Worm (Caenorhabditis elegans): ENCODE measurements around the gene clc-6.

The clc-6 gene

DNA sequence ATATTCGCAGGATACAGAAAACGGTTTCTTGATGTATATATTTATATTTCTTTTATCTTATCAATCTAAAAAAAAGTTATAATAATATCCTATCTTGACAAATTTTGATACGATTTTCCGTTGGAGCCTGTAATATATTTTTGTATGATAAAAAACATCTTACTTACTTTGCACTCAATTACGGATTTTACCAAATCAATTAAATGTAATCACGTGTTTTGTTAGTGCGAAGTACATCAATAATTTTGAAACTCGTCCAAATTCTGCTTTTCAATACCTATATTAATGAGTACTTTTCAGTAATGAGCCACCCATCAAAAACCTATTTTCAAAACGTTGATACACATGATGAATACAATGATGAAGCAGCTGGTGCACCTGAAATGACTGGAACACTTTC lies 46.6 kb downstream of the clc-6 start, which contains the start of gene T19C4.1:
Gene T19C4.1 (plus strand): TSS at position 301 of the 400 bp plus-strand sequence.
- TF ChIP-seq nhr-19 (GFP tag; conservative IDR thresholded peaks at IDR 0.05) (no peak), ets-5 (GFP tag; IDR thresholded peaks at IDR 0.05) (no peak), isw-1 (GFP tag; IDR thresholded peaks at IDR 0.05) (no peak), irx-1 (tag; optimal IDR thresholded peaks at IDR 0.05) (no peak), nhr-237 (tag; optimal IDR thresholded peaks at IDR 0.05) (no peak), skn-1 (tag; optimal IDR thresholded peaks at IDR 0.05) (no peak), C04F5.9 (tag; optimal IDR thresholded peaks at IDR 0.05) (no peak), unc-62 (GFP tag; optimal IDR thresholded peaks at IDR 0.05) (no peak), elt-2 (tag; optimal IDR thresholded peaks at IDR 0.05) (no peak), lin-35 (GFP tag; optimal IDR thresholded peaks at IDR 0.05) (no peak), jun-1 (tag; optimal IDR thresholded peaks at IDR 0.05) (no peak)

DNA sequence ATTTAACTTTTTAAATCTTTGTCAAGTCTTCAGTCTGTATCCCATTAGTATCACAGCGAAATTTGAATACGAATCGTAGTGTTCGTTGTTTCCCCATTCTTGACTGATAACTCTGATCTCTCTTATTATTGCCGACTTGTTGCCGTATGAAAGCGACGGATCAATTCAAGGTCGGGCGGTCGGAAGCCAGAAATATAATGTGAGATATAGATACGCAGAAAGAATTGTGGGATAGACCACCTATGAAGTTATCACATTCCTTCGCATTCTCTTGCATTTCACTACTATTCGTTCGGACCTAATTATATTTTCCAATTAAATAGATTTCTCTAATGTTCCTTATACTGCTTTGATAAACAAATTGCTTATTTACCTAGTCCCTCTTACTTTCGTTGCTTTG lies 47.0 kb downstream of the clc-6 start:
- TF ChIP-seq lin-35 (GFP tag; optimal IDR thresholded peaks at IDR 0.05) (no peak), blmp-1 (tag; optimal IDR thresholded peaks at IDR 0.05) (peak; percentile 80), unc-130 (tag; optimal IDR thresholded peaks at IDR 0.05) (no peak), nhr-47 (tag; optimal IDR thresholded peaks at IDR 0.05) (no peak), nhr-84 (tag; optimal IDR thresholded peaks at IDR 0.05) (no peak), swsn-7 (tag; optimal IDR thresholded peaks at IDR 0.05) (no peak), ceh-8 (GFP tag; optimal IDR thresholded peaks at IDR 0.05) (no peak), F16B12.6 (tag; optimal IDR thresholded peaks at IDR 0.05) (no peak), ceh-82 (tag; optimal IDR thresholded peaks at IDR 0.05) (no peak), nhr-76 (tag; optimal IDR thresholded peaks at IDR 0.05) (no peak), dsc-1 (tag; optimal IDR thresholded peaks at IDR 0.05) (no peak), isw-1 (GFP tag; IDR thresholded peaks at IDR 0.05) (no peak), elt-3 (tag; optimal IDR thresholded peaks at IDR 0.05) (peak in 1 of 6 experiments; percentile 48), egl-13 (tag; optimal IDR thresholded peaks at IDR 0.05) (no peak), ama-1 (optimal IDR thresholded peaks at IDR 0.05) (no peak), irx-1 (tag; optimal IDR thresholded peaks at IDR 0.05) (no peak), mep-1 (tag; optimal IDR thresholded peaks at IDR 0.05) (peak; percentile 8), nhr-19 (GFP tag; conservative IDR thresholded peaks at IDR 0.05) (no peak), lir-3 (tag; optimal IDR thresholded peaks at IDR 0.05; ENCODE audit: poor library complexity) (no peak), lin-13 (GFP tag; optimal IDR thresholded peaks at IDR 0.05) (no peak), nhr-85 (tag) (peak; percentile 79), nhr-11 (tag; optimal IDR thresholded peaks at IDR 0.05) (no peak), zag-1 (tag; optimal IDR thresholded peaks at IDR 0.05) (no peak), skn-1 (tag; optimal IDR thresholded peaks at IDR 0.05) (no peak), sptf-1 (tag; optimal IDR thresholded peaks at IDR 0.05) (no peak), sup-37 (GFP tag; optimal IDR thresholded peaks at IDR 0.05) (no peak), hlh-17 (GFP tag; optimal IDR thresholded peaks at IDR 0.05; ENCODE audit: borderline replicate concordance) (no peak)

- TF ChIP-seq fos-1 (tag; optimal IDR thresholded peaks at IDR 0.05) (no peak), lsy-2 (tag; optimal IDR thresholded peaks at IDR 0.05) (peak in 1 of 2 experiments; percentile 12), nhr-19 (GFP tag; conservative IDR thresholded peaks at IDR 0.05) (no peak; the same call in 1 of the 2 replicates), Y116A8C.19 (tag; optimal IDR thresholded peaks at IDR 0.05; ENCODE audit: borderline replicate concordance) (no peak), nhr-71 (tag; optimal IDR thresholded peaks at IDR 0.05) (peak; percentile 38), elt-3 (tag; optimal IDR thresholded peaks at IDR 0.05) (peak in 1 of 6 experiments; percentile 76), rnt-1 (tag; optimal IDR thresholded peaks at IDR 0.05) (no peak), nhr-90 (tag; optimal IDR thresholded peaks at IDR 0.05; ENCODE audit: poor library complexity) (peak; percentile 17), dpl-1 (GFP tag; optimal IDR thresholded peaks at IDR 0.05) (no peak), ztf-4 (tag; optimal IDR thresholded peaks at IDR 0.05) (peak; percentile 18), dsc-1 (tag; optimal IDR thresholded peaks at IDR 0.05) (no peak), jun-1 (tag; optimal IDR thresholded peaks at IDR 0.05) (peak; percentile 9), efl-1 (optimal IDR thresholded peaks at IDR 0.05) (no peak), efl-1 (GFP tag; optimal IDR thresholded peaks at IDR 0.05 in 1 of 2) (peak in 1 of 2 experiments; percentile 76), xbp-1 (tag; optimal IDR thresholded peaks at IDR 0.05) (no peak), nhr-85 (tag) (peak; percentile 86), lin-13 (GFP tag; optimal IDR thresholded peaks at IDR 0.05) (no peak), ceh-63 (GFP tag; optimal IDR thresholded peaks at IDR 0.05) (no peak)
These were observed 48.2 kb downstream of the clc-6 start for ce11 chrV:11147780-11148144.

All from whole organism, L1 larva.